Worm (Caenorhabditis elegans) whole organism, late embryonic: ENCODE results near the gene C03C10.7.

ENCODE experiments used
- C08G9.2 ChIP-seq: sonication (generic microtip); optimal IDR thresholded peaks from 2 replicates; lab custom pipeline; 2016; ENCODE audit warnings: mild to moderate bottlenecking, missing genetic modification characterization, moderate library complexity, missing compliant biosample characterization
- K02D7.2 ChIP-seq: sonication (generic microtip); optimal IDR thresholded peaks from 2 replicates; lab custom pipeline; 2017; ENCODE audit warnings: mild to moderate bottlenecking, missing genetic modification characterization, missing compliant biosample characterization
- K09A11.1 ChIP-seq: sonication (generic microtip); optimal IDR thresholded peaks from 2 replicates; lab custom pipeline; 2017; ENCODE audit warnings: antibody characterized with exemption, mild to moderate bottlenecking, missing genetic modification characterization, missing compliant biosample characterization; ENCODE audit not compliant: insufficient read depth
- Y22D7AL.16 ChIP-seq: sonication (generic microtip); optimal IDR thresholded peaks from 2 replicates; lab custom pipeline; 2016; ENCODE audit warnings: missing genetic modification characterization, missing compliant biosample characterization
- ama-1 ChIP-seq: fragments of 150-350 bp; optimal IDR thresholded peaks from 2 replicates; lab custom pipeline; 2014
- ceh-19 ChIP-seq: fragments of 200-800 bp; sonication (Bioruptor generic); optimal IDR thresholded peaks from 2 replicates; lab custom pipeline; 2018; ENCODE audit warnings: mild to moderate bottlenecking, missing genetic modification characterization, missing compliant biosample characterization
- ceh-24 ChIP-seq: sonication (generic microtip); optimal IDR thresholded peaks from 2 replicates; lab custom pipeline; 2016; ENCODE audit warnings: mild to moderate bottlenecking, missing genetic modification characterization, missing compliant biosample characterization
- ceh-30 ChIP-seq: fragments of 150-350 bp; optimal IDR thresholded peaks from 2 replicates; lab custom pipeline; 2014; ENCODE audit warnings: missing biosample characterization, missing genetic modification characterization
- ceh-31 ChIP-seq: sonication (generic microtip); optimal IDR thresholded peaks from 2 replicates; lab custom pipeline; 2016; ENCODE audit warnings: missing genetic modification characterization, missing compliant biosample characterization
- ceh-34 ChIP-seq: sonication (generic microtip); optimal IDR thresholded peaks from 2 replicates; lab custom pipeline; 2016; ENCODE audit warnings: mild to moderate bottlenecking, missing genetic modification characterization, missing compliant biosample characterization
- ceh-6 ChIP-seq: fragments of 200-800 bp; sonication (Bioruptor generic); optimal IDR thresholded peaks from 2 replicates; lab custom pipeline; 2018; ENCODE audit warnings: mild to moderate bottlenecking, missing genetic modification characterization, missing compliant biosample characterization
- che-1 ChIP-seq: sonication (generic microtip); optimal IDR thresholded peaks from 2 replicates; lab custom pipeline; 2016; ENCODE audit warnings: mild to moderate bottlenecking, missing genetic modification characterization, missing compliant biosample characterization
- dve-1 ChIP-seq: sonication (generic microtip); optimal IDR thresholded peaks from 2 replicates; lab custom pipeline; 2017; ENCODE audit warnings: antibody characterized with exemption, mild to moderate bottlenecking, missing genetic modification characterization, missing compliant biosample characterization
- fax-1 ChIP-seq: sonication (generic microtip); optimal IDR thresholded peaks from 2 replicates; lab custom pipeline; 2016; ENCODE audit warnings: missing genotype, missing genetic modification characterization, missing compliant biosample characterization
- fkh-10 ChIP-seq: fragments of 150-350 bp; optimal IDR thresholded peaks from 2 replicates; lab custom pipeline; 2014; ENCODE audit warnings: missing biosample characterization, missing genetic modification reagents, missing genetic modification characterization
- hlh-13 ChIP-seq: fragments of 200-800 bp; sonication (Bioruptor generic); optimal IDR thresholded peaks from 2 replicates; lab custom pipeline; 2018; ENCODE audit warnings: mild to moderate bottlenecking, missing genetic modification characterization, missing compliant biosample characterization
- hlh-15 ChIP-seq: sonication (generic microtip); optimal IDR thresholded peaks from 2 replicates; lab custom pipeline; 2016; ENCODE audit warnings: missing genetic modification characterization, missing compliant biosample characterization
- hlh-8 ChIP-seq: sonication (generic microtip); optimal IDR thresholded peaks from 2 replicates; lab custom pipeline; 2016; ENCODE audit warnings: missing genotype, missing genetic modification characterization, missing compliant biosample characterization
- mec-3 ChIP-seq: sonication (generic microtip); optimal IDR thresholded peaks from 2 replicates; lab custom pipeline; 2016; ENCODE audit warnings: borderline replicate concordance, missing genetic modification characterization, missing compliant biosample characterization
- odd-2 ChIP-seq: sonication (generic microtip); optimal IDR thresholded peaks from 2 replicates; lab custom pipeline; 2017; ENCODE audit warnings: antibody characterized with exemption, mild to moderate bottlenecking, missing genetic modification characterization, missing compliant biosample characterization
- pat-9 ChIP-seq: fragments of 200-800 bp; sonication (Bioruptor generic); optimal IDR thresholded peaks from 2 replicates; lab custom pipeline; 2018; ENCODE audit warnings: mild to moderate bottlenecking, missing genetic modification characterization, moderate library complexity, missing compliant biosample characterization
- pros-1 ChIP-seq: fragments of 150-350 bp; optimal IDR thresholded peaks from 2 replicates; lab custom pipeline; 2014; ENCODE audit warnings: missing biosample characterization, missing genetic modification reagents, missing genetic modification characterization
- ref-2 ChIP-seq: sonication (generic microtip); optimal IDR thresholded peaks from 2 replicates; lab custom pipeline; 2016; ENCODE audit warnings: missing genetic modification characterization, missing compliant biosample characterization
- rnt-1 ChIP-seq: sonication (generic microtip); optimal IDR thresholded peaks from 2 replicates; lab custom pipeline; 2016; ENCODE audit warnings: missing genetic modification characterization, missing compliant biosample characterization
- sox-2 ChIP-seq: fragments of 200-800 bp; sonication (Bioruptor generic); IDR thresholded peaks from 2 replicates; pipeline ENCODE4 v1.3.6; 2022; ENCODE audit warnings: missing genetic modification reagents, missing genetic modification characterization, missing compliant biosample characterization
- sox-4 ChIP-seq: sonication (generic microtip); optimal IDR thresholded peaks from 2 replicates; lab custom pipeline; 2017; ENCODE audit warnings: mild to moderate bottlenecking, missing genetic modification characterization, inconsistent platforms, missing compliant biosample characterization
- tbx-2 ChIP-seq: sonication (generic microtip); optimal IDR thresholded peaks from 2 replicates; lab custom pipeline; 2016; ENCODE audit warnings: missing genetic modification characterization, missing compliant biosample characterization
- tbx-7 ChIP-seq: sonication (generic microtip); optimal IDR thresholded peaks from 2 replicates; lab custom pipeline; 2016; ENCODE audit warnings: missing genotype, missing genetic modification characterization, missing compliant biosample characterization
- unc-42 ChIP-seq: sonication (generic microtip); optimal IDR thresholded peaks from 2 replicates; lab custom pipeline; 2016; ENCODE audit warnings: missing genotype, missing genetic modification characterization, missing compliant biosample characterization
- unc-86 ChIP-seq: sonication (generic microtip); optimal IDR thresholded peaks from 2 replicates; lab custom pipeline; 2016; ENCODE audit warnings: missing genetic modification characterization, missing compliant biosample characterization
- zip-5 ChIP-seq: sonication (generic microtip); optimal IDR thresholded peaks from 2 replicates; lab custom pipeline; 2016; ENCODE audit warnings: missing genetic modification characterization, missing compliant biosample characterization

The C03C10.7 gene

ce11 chrIII:4088338-4088918, 7.4 kb upstream of the C03C10.7 start:
- no peak for TF ChIP-seq odd-2 (tag; lab: Kevin White, UChicago)
- TF ChIP-seq ceh-30 (tag; lab: Kevin White, UChicago), result no peak
- TF ChIP-seq unc-42 (tag; lab: Kevin White, UChicago), result peak; percentile 50
- no peak for TF ChIP-seq ref-2
- peak; percentile 19 for TF ChIP-seq tbx-2 (tag; lab: Kevin White, UChicago)
- TF ChIP-seq, all 69 proteins: peak for 2

- no peak for TF ChIP-seq fax-1
- no peak for TF ChIP-seq rnt-1
These were observed 5.1 kb upstream of the C03C10.7 start, which contains the start of gene C03C10.2 for ce11 chrIII:4090773-4091172. TSS of gene C03C10.2 (plus strand) at chrIII:4091073.

DNA sequence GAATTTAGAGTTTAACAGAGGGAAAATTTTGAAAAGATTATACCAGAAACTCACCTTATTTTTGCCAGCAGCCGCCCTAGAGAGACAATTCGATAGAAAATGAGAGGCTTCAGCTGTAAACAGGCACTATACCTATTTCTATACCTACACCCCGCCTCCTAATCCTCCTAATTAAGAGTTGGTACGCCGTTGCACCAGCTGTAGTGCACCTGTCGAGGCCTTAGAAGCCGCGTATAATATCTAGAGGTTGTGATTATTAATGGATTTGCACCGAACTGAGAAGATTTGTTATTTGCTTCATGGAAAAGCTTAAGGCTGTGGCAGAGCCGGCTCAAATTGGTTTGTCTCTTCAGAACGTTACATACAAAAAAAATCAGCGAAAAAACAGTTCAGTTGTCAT, 3.8 kb upstream of the C03C10.7 start, which contains the start of gene C03C10.5:
C03C10.5 (minus strand) TSS at position 101 of the 400 bp plus-strand sequence.
- TF ChIP-seq dve-1 (tag; lab: Kevin White, UChicago) (no peak), ref-2 (no peak), mec-3 (tag; lab: Kevin White, UChicago) (no peak), sox-4 (tag; lab: Kevin White, UChicago) (no peak), ceh-34 (tag; lab: Kevin White, UChicago) (no peak), ceh-24 (tag; lab: Kevin White, UChicago) (no peak), hlh-15 (tag; lab: Kevin White, UChicago) (no peak), K02D7.2 (no peak), tbx-2 (tag; lab: Kevin White, UChicago) (no peak), K09A11.1 (tag; lab: Kevin White, UChicago) (no peak)

- no peak for TF ChIP-seq hlh-8 (tag; lab: Kevin White, UChicago)
- TF ChIP-seq unc-86 (tag; lab: Kevin White, UChicago), result no peak
- no peak for TF ChIP-seq pros-1 (tag; lab: Kevin White, UChicago)
- no peak for TF ChIP-seq tbx-7 (tag; lab: Kevin White, UChicago)
- TF ChIP-seq ceh-30 (tag; lab: Kevin White, UChicago), result no peak
- no peak for TF ChIP-seq fkh-10 (GFP tag; lab: Kevin White, UChicago)
- TF ChIP-seq unc-42 (tag; lab: Kevin White, UChicago), result no peak
- TF ChIP-seq ama-1, result no peak
- TF ChIP-seq Y22D7AL.16 (tag; lab: Kevin White, UChicago), result no peak
- TF ChIP-seq ceh-6 (GFP tag; lab: Kevin White, UChicago), result no peak
- no peak for TF ChIP-seq ceh-24 (tag; lab: Kevin White, UChicago)
- TF ChIP-seq K09A11.1 (tag; lab: Kevin White, UChicago), result no peak
- TF ChIP-seq che-1 (tag; lab: Kevin White, UChicago), result no peak
- TF ChIP-seq hlh-13 (GFP tag; lab: Kevin White, UChicago), result no peak
- no peak for TF ChIP-seq C08G9.2 (tag; lab: Kevin White, UChicago)
- no peak for TF ChIP-seq ceh-31 (tag; lab: Kevin White, UChicago)
- no peak for TF ChIP-seq zip-5 (tag; lab: Kevin White, UChicago)
- no peak for TF ChIP-seq sox-2 (GFP tag; lab: Robert Waterston, UW)
These were observed 2.9 kb upstream of the C03C10.7 start for ce11 chrIII:4092962-4093361.

ce11 chrIII:4094681-4095080, 1.2 kb upstream of the C03C10.7 start, which contains the start of gene rnr-2:
TSS of gene rnr-2 (minus strand) at chrIII:4094921.
- TF ChIP-seq pat-9 (tag; lab: Kevin White, UChicago), result peak; percentile 16
- no peak for TF ChIP-seq ceh-19 (GFP tag; lab: Kevin White, UChicago)
